Worm (Caenorhabditis elegans): ENCODE results near the gene tag-115.

Gene tag-115

DNA sequence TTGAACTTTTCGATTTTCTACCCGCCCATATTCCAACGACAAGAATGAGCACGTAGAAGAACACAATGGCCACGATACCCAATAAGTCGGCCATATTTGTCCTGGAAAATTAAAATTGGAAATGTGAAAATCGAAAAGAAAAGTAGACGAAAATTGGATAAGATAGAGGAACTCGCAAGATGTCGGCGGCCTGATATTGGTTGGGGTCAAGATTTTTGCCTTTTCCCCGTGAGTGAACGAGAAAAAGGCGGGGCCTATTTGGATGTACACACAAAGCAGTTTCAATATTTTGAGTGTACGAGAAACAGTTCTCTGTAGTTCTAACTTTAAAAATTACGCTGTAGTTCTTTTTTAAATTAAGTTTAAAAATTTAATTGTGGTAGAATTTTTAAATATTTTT, 24.7 kb downstream of the tag-115 start, which contains the start of gene cho-1:
TSS of gene cho-1 (minus strand) at position 101 of the 400 bp plus-strand sequence.
- no peak for TF ChIP-seq ztf-18 (tag; optimal IDR thresholded peaks at IDR 0.05)
- TF ChIP-seq madf-10 (tag; optimal IDR thresholded peaks at IDR 0.05), result no peak
- no peak for TF ChIP-seq F52B5.7 (tag; optimal IDR thresholded peaks at IDR 0.05)
- no peak for TF ChIP-seq madf-8 (GFP tag; conservative IDR thresholded peaks at IDR 0.05)
- TF ChIP-seq unc-130 (GFP tag; optimal IDR thresholded peaks at IDR 0.05), result no peak
- no peak for TF ChIP-seq atf-7 (tag; optimal IDR thresholded peaks at IDR 0.05)
- no peak for TF ChIP-seq mel-28 (tag; optimal IDR thresholded peaks at IDR 0.05; ENCODE audit: borderline replicate concordance)
- TF ChIP-seq tlf-1 (GFP tag; optimal IDR thresholded peaks at IDR 0.05), result no peak
- no peak for TF ChIP-seq F10E7.11 (tag; optimal IDR thresholded peaks at IDR 0.05)
- TF ChIP-seq Y79H2A.3 (GFP tag; conservative IDR thresholded peaks at IDR 0.05), result no peak
- no peak for TF ChIP-seq lag-1 (GFP tag; IDR thresholded peaks at IDR 0.05)

DNA sequence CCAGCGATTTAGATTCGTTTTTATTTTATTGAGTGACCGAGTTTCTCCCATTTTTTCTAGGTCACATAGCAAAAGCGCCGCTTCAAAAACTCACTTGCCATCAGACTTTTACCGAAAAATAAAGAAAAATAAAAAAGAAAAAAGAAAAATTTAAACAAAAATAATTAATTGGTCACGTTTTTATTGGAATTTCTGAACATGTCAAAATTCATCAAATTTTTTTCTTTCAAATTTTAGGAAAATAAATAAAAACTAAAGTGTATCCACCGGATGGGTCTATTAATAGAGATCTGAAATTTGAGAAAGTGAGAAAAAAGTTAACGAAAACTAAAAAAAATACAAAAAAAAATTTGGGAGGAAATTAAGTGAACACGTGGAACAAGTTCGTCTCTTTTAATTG, 29.6 kb downstream of the tag-115 start, which contains the start of gene C48D1.9:
TSS of gene C48D1.9 (minus strand) at position 101 of the 400 bp plus-strand sequence.
- TF ChIP-seq zim-3 (tag; optimal IDR thresholded peaks at IDR 0.05) (no peak), die-1 (tag; optimal IDR thresholded peaks at IDR 0.05) (no peak), ztf-26 (tag; optimal IDR thresholded peaks at IDR 0.05) (no peak), F49E8.2 (tag; optimal IDR thresholded peaks at IDR 0.05; ENCODE audit: insufficient read depth) (no peak), mes-4 (tag; optimal IDR thresholded peaks at IDR 0.05) (no peak), snpc-4 (GFP tag; optimal IDR thresholded peaks at IDR 0.05) (no peak), snpc-4 (tag; optimal IDR thresholded peaks at IDR 0.05) (no peak), attf-5 (GFP tag; optimal IDR thresholded peaks at IDR 0.05) (no peak), attf-6 (GFP tag; IDR thresholded peaks at IDR 0.05) (no peak), cebp-2 (GFP tag; IDR thresholded peaks at IDR 0.05) (no peak), gei-17 (GFP tag; optimal IDR thresholded peaks at IDR 0.05) (no peak), F57C9.4 (tag; optimal IDR thresholded peaks at IDR 0.05) (no peak), sptf-2 (GFP tag; optimal IDR thresholded peaks at IDR 0.05) (no peak), lin-40 (tag; optimal IDR thresholded peaks at IDR 0.05) (no peak), pha-4 (tag; optimal IDR thresholded peaks at IDR 0.05) (no peak), lir-1 (GFP tag; conservative IDR thresholded peaks at IDR 0.05) (no peak), ZK185.1 (tag; optimal IDR thresholded peaks at IDR 0.05; ENCODE audit: poor library complexity, severe bottlenecking) (no peak), ztf-6 (GFP tag; IDR thresholded peaks at IDR 0.05) (no peak), lin-54 (GFP tag; optimal IDR thresholded peaks at IDR 0.05) (no peak), ccch-3 (GFP tag; optimal IDR thresholded peaks at IDR 0.05) (no peak), ama-1 (optimal IDR thresholded peaks at IDR 0.05) (no peak), ama-1 (GFP tag; optimal IDR thresholded peaks at IDR 0.05) (no peak)

DNA sequence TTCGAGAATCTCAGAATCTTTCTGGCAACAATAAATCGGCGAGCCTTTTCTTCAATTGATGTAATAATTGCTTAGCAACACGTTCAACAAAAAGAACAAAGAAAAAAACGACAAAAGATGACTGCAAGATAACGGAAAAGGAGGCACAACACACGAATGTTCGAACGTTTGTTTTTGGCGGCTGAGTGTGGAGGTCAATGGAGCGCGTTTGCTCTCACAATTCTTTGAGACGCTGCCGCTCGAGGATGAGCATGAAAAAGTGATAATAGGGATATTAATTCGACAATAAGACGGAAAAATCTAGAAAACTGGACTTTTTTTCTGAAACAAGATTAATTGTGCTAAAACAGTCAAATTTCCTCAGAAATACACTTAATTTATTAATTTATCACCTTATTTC, 33.3 kb downstream of the tag-115 start:
- TF ChIP-seq him-1 (tag; optimal IDR thresholded peaks at IDR 0.05) (no peak), mcd-1 (GFP tag; IDR thresholded peaks at IDR 0.05) (peak; percentile 74), aptf-2 (GFP tag; conservative IDR thresholded peaks at IDR 0.05) (no peak), sdz-38 (tag; optimal IDR thresholded peaks at IDR 0.05) (no peak), pha-4 (tag; optimal IDR thresholded peaks at IDR 0.05) (no peak), C17E4.6 (GFP tag; IDR thresholded peaks at IDR 0.05) (no peak), efl-1 (GFP tag; optimal IDR thresholded peaks at IDR 0.05) (peak; percentile 26), lsy-27 (tag; optimal IDR thresholded peaks at IDR 0.05; ENCODE audit: borderline replicate concordance, insufficient read depth) (no peak), ztf-6 (GFP tag; IDR thresholded peaks at IDR 0.05) (no peak), athp-1 (tag; optimal IDR thresholded peaks at IDR 0.05) (no peak), T26A5.8 (tag; optimal IDR thresholded peaks at IDR 0.05) (no peak)

Measured in whole organism, young adult.